Fruit fly (Drosophila melanogaster): ENCODE results near the gene ush.
A peak's percentile ranks its signal among the peaks of the same experiment; 100 is the strongest.

Gene ush

dm6 chr2L:470336-470934 is 5.6 kb upstream of the ush start (continued):
- TF ChIP-seq HLHmδ (GFP tag; optimal IDR thresholded peaks at IDR 0.05) (no peak), tin (GFP tag; optimal IDR thresholded peaks at IDR 0.05) (peak; percentile 49), maf-S (GFP tag; optimal IDR thresholded peaks at IDR 0.05) (peak; percentile 75), Oli (tag; optimal IDR thresholded peaks at IDR 0.05) (peak; percentile 87), aop (GFP tag; IDR thresholded peaks at IDR 0.05) (no peak), Hr78 (GFP tag; optimal IDR thresholded peaks at IDR 0.05) (no peak), bowl (GFP tag; IDR thresholded peaks at IDR 0.05) (0 out of 2 replicates have a peak, but pooled peaks have one; percentile 11), GATAe (GFP tag; conservative IDR thresholded peaks at IDR 0.05) (peak; percentile 34; the same call in 1 of the 2 replicates), CG15479 (GFP tag; optimal IDR thresholded peaks at IDR 0.05) (no peak), wek (GFP tag; optimal IDR thresholded peaks at IDR 0.05) (no peak), MESR4 (GFP tag; optimal IDR thresholded peaks at IDR 0.05) (no peak), eve (GFP tag; optimal IDR thresholded peaks at IDR 0.05) (peak in 1 of 2 experiments; percentile 91), CG11560 (tag; IDR thresholded peaks at IDR 0.05) (peak; percentile 50; the same call in 1 of the 3 replicates), Xbp1 (GFP tag; optimal IDR thresholded peaks at IDR 0.05) (peak; percentile 78), Jarid2 (GFP tag; optimal IDR thresholded peaks at IDR 0.05) (peak; percentile 37), fd64A (GFP tag; optimal IDR thresholded peaks at IDR 0.05) (no peak), CG13123 (GFP tag; optimal IDR thresholded peaks at IDR 0.05) (peak; percentile 62), dmrt11E (tag; optimal IDR thresholded peaks at IDR 0.05) (no peak), Ets97D (GFP tag; optimal IDR thresholded peaks at IDR 0.05) (peak; percentile 20), nom (GFP tag; optimal IDR thresholded peaks at IDR 0.05) (peak; percentile 86), Atf-2 (GFP tag; optimal IDR thresholded peaks at IDR 0.05) (peak; percentile 83), H2.0 (GFP tag; IDR thresholded peaks at IDR 0.05) (peak; percentile 72), slou (GFP tag; optimal IDR thresholded peaks at IDR 0.05) (peak; percentile 73), CG12299 (tag; optimal IDR thresholded peaks at IDR 0.05) (peak; percentile 35), twi (tag; optimal IDR thresholded peaks at IDR 0.05) (no peak), cas (GFP tag; IDR thresholded peaks at IDR 0.05) (no peak), Ssrp (tag; optimal IDR thresholded peaks at IDR 0.05) (peak; percentile 70), sim (GFP tag; IDR thresholded peaks at IDR 0.05) (no peak; the same call in 1 of the 2 replicates), Awh (GFP tag; IDR thresholded peaks at IDR 0.05) (0 out of 2 replicates have a peak, but pooled peaks have one; percentile 36), Oaz (GFP tag; IDR thresholded peaks at IDR 0.05) (peak; percentile 61), CG9876 (GFP tag; optimal IDR thresholded peaks at IDR 0.05) (peak; percentile 68), CG18764 (GFP tag; optimal IDR thresholded peaks at IDR 0.05) (peak; percentile 63), CG12769 (tag; optimal IDR thresholded peaks at IDR 0.05) (no peak), CG6683 (GFP tag; optimal IDR thresholded peaks at IDR 0.05) (peak; percentile 10), kah (GFP tag; optimal IDR thresholded peaks at IDR 0.05) (peak; percentile 3), Sin3A (optimal IDR thresholded peaks at IDR 0.05) (no peak), CG6689 (GFP tag; IDR thresholded peaks at IDR 0.05) (peak; percentile 82), CG32772 (GFP tag; IDR thresholded peaks at IDR 0.05) (peak; percentile 76), CG6854 (GFP tag; optimal IDR thresholded peaks at IDR 0.05) (peak; percentile 68), CG4328 (GFP tag; optimal IDR thresholded peaks at IDR 0.05) (no peak), CG3838 (GFP tag; optimal IDR thresholded peaks at IDR 0.05) (peak; percentile 74), btn (GFP tag; optimal IDR thresholded peaks at IDR 0.05) (peak; percentile 71), gro (GFP tag; optimal IDR thresholded peaks at IDR 0.05) (peak; percentile 95), CG12155 (GFP tag; optimal IDR thresholded peaks at IDR 0.05) (peak; percentile 73), CG34224 (GFP tag; IDR thresholded peaks at IDR 0.05; ENCODE audit: partially characterized antibody) (0 out of 3 replicates have a peak, but pooled peaks have one; percentile 35), CG32767 (GFP tag; IDR thresholded peaks at IDR 0.05) (peak; percentile 68; the same call in 1 of the 2 replicates), trem (tag; optimal IDR thresholded peaks at IDR 0.05) (peak; percentile 21), CG18011 (GFP tag; optimal IDR thresholded peaks at IDR 0.05) (peak; percentile 30), CG3163 (GFP tag; optimal IDR thresholded peaks at IDR 0.05) (peak; percentile 70), CG2889 (GFP tag; IDR thresholded peaks at IDR 0.05) (peak; percentile 64; the same call in 2 of the 3 replicates)

All from whole organism, embryonic.